Fruit fly (Drosophila melanogaster) whole organism, prepupa: Measurements from ENCODE around the gene IntS9.

Source experiments
- Blimp-1 ChIP-seq: fragments of 200-800 bp; sonication (Bioruptor generic); optimal IDR thresholded peaks from 3 replicates; lab custom pipeline; 2017; ENCODE audit warnings: missing biosample characterization, missing genetic modification characterization, mild to moderate bottlenecking, moderate library complexity, missing genetic modification reagents
- CG10669 ChIP-seq: fragments of 200-800 bp; sonication (Bioruptor generic); optimal IDR thresholded peaks from 3 replicates; lab custom pipeline; 2018; ENCODE audit warnings: missing biosample characterization, mild to moderate bottlenecking, missing genetic modification characterization, moderate library complexity
- CG11294 ChIP-seq: fragments of 200-800 bp; sonication (Bioruptor generic); IDR thresholded peaks from 2 replicates; pipeline ENCODE4 v1.3.6; 2022; ENCODE audit warnings: missing biosample characterization, missing genetic modification characterization
- CG11762 ChIP-seq: fragments of 200-800 bp; sonication (Bioruptor generic); optimal IDR thresholded peaks from 3 replicates; lab custom pipeline; 2016; ENCODE audit warnings: missing biosample characterization, missing genetic modification characterization; ENCODE audit not compliant: insufficient read depth
- CG15336 ChIP-seq: fragments of 200-800 bp; sonication (Bioruptor generic); IDR thresholded peaks from 2 replicates; pipeline ENCODE4 v1.3.6; 2022; ENCODE audit warnings: missing biosample characterization, missing genetic modification characterization
- CG1621 ChIP-seq: fragments of 200-800 bp; sonication (Bioruptor generic); optimal IDR thresholded peaks from 3 replicates; lab custom pipeline; 2018; ENCODE audit warnings: missing biosample characterization, mild to moderate bottlenecking, missing genetic modification characterization
- CG3032 ChIP-seq: fragments of 200-800 bp; optimal IDR thresholded peaks from 2 replicates; lab custom pipeline; 2019; ENCODE audit warnings: missing biosample characterization, mild to moderate bottlenecking, missing genetic modification characterization, moderate library complexity
- CG31627 ChIP-seq: fragments of 200-800 bp; sonication (Bioruptor generic); optimal IDR thresholded peaks from 3 replicates; lab custom pipeline; 2016; ENCODE audit warnings: missing biosample characterization, missing genetic modification characterization
- CG32006 ChIP-seq: fragments of 200-800 bp; sonication (Bioruptor generic); optimal IDR thresholded peaks from 3 replicates; lab custom pipeline; 2017; ENCODE audit warnings: missing biosample characterization, mild to moderate bottlenecking, missing genetic modification characterization
- CG34406 ChIP-seq: fragments of 200-800 bp; sonication (Bioruptor generic); optimal IDR thresholded peaks from 3 replicates; lab custom pipeline; 2016; ENCODE audit warnings: missing biosample characterization, missing genetic modification characterization
- CG3919 ChIP-seq: fragments of 200-800 bp; sonication (Bioruptor generic); optimal IDR thresholded peaks from 3 replicates; lab custom pipeline; 2016; ENCODE audit warnings: missing biosample characterization, missing genetic modification characterization
- CG6163 ChIP-seq: fragments of 200-800 bp; sonication (Bioruptor generic); IDR thresholded peaks from 3 replicates; pipeline ENCODE4 v1.3.6; 2022; ENCODE audit warnings: missing biosample characterization, missing genetic modification characterization
- CG6276 ChIP-seq: fragments of 200-800 bp; sonication (Bioruptor generic); optimal IDR thresholded peaks from 2 replicates; lab custom pipeline; 2017; ENCODE audit warnings: missing biosample characterization, mild to moderate bottlenecking, missing genetic modification characterization
- CG6792 ChIP-seq: fragments of 200-800 bp; sonication (Bioruptor generic); optimal IDR thresholded peaks from 3 replicates; lab custom pipeline; 2016; ENCODE audit warnings: missing biosample characterization, missing genetic modification characterization
- CG6808 ChIP-seq: fragments of 200-800 bp; sonication (Bioruptor generic); optimal IDR thresholded peaks from 3 replicates; lab custom pipeline; 2017; ENCODE audit warnings: missing biosample characterization, missing genetic modification characterization, mild to moderate bottlenecking, moderate library complexity, missing genetic modification reagents
- CG6854 ChIP-seq: fragments of 200-800 bp; sonication (Bioruptor generic); optimal IDR thresholded peaks from 2 replicates; lab custom pipeline; 2017; ENCODE audit warnings: missing biosample characterization, mild to moderate bottlenecking, missing genetic modification characterization
- CG7368 ChIP-seq: fragments of 200-800 bp; sonication (Bioruptor generic); optimal IDR thresholded peaks from 3 replicates; lab custom pipeline; 2016; ENCODE audit warnings: missing biosample characterization, missing genetic modification characterization
- CG8119 ChIP-seq: fragments of 200-800 bp; sonication (Bioruptor generic); IDR thresholded peaks from 3 replicates; pipeline ENCODE4 v1.3.6; 2022; ENCODE audit warnings: missing biosample characterization, missing genetic modification characterization
- CG8319 ChIP-seq: fragments of 200-800 bp; sonication (Bioruptor generic); optimal IDR thresholded peaks from 3 replicates; lab custom pipeline; 2016; ENCODE audit warnings: missing biosample characterization, missing genetic modification characterization
- CG8632 ChIP-seq: fragments of 200-800 bp; sonication (Bioruptor generic); optimal IDR thresholded peaks from 3 replicates; lab custom pipeline; 2016; ENCODE audit warnings: missing biosample characterization, missing genetic modification characterization
- CG9139 ChIP-seq: fragments of 200-800 bp; sonication (Bioruptor generic); optimal IDR thresholded peaks from 3 replicates; lab custom pipeline; 2017; ENCODE audit warnings: missing biosample characterization, mild to moderate bottlenecking, missing genetic modification characterization
- Eip75B ChIP-seq: fragments of 200-800 bp; sonication (Bioruptor generic); optimal IDR thresholded peaks from 3 replicates; lab custom pipeline; 2016; ENCODE audit warnings: missing biosample characterization, missing genetic modification characterization
- Eip78C ChIP-seq: fragments of 200-800 bp; sonication (Bioruptor generic); peaks from one replicate; lab custom pipeline; 2016; ENCODE audit warnings: missing biosample characterization, missing genetic modification characterization
- Eip93F ChIP-seq: fragments of 200-800 bp; sonication (Bioruptor generic); optimal IDR thresholded peaks from 2 replicates; lab custom pipeline; 2016; ENCODE audit warnings: missing biosample characterization, mild to moderate bottlenecking, missing genetic modification characterization
- Gug ChIP-seq: fragments of 200-800 bp; sonication (Bioruptor generic); IDR thresholded peaks from 2 replicates; pipeline ENCODE4 v1.3.6; 2022; ENCODE audit warnings: missing biosample characterization, missing genetic modification characterization
- Hr38 ChIP-seq: sonication (Bioruptor generic); optimal IDR thresholded peaks from 2 replicates; lab custom pipeline; 2016; ENCODE audit warnings: missing biosample characterization, missing genetic modification characterization
- Hr39 ChIP-seq: fragments of 200-800 bp; sonication (Bioruptor generic); optimal IDR thresholded peaks from 2 replicates; lab custom pipeline; 2016; ENCODE audit warnings: missing biosample characterization, missing genetic modification characterization
- Hr4 ChIP-seq: fragments of 200-800 bp; sonication (Bioruptor generic); optimal IDR thresholded peaks from 3 replicates; lab custom pipeline; 2016; ENCODE audit warnings: missing biosample characterization, missing genetic modification characterization
- Met ChIP-seq: fragments of 200-800 bp; sonication (Bioruptor generic); optimal IDR thresholded peaks from 3 replicates; lab custom pipeline; 2016; ENCODE audit warnings: missing biosample characterization, missing genetic modification characterization
- Sox102F ChIP-seq: fragments of 200-800 bp; sonication (Bioruptor generic); optimal IDR thresholded peaks from 2 replicates; lab custom pipeline; 2016; ENCODE audit warnings: missing biosample characterization, mild to moderate bottlenecking, missing genetic modification characterization
- Sox14 ChIP-seq: fragments of 200-800 bp; sonication (Bioruptor generic); optimal IDR thresholded peaks from 3 replicates; lab custom pipeline; 2016; ENCODE audit warnings: missing biosample characterization, missing genetic modification characterization
- achi ChIP-seq: fragments of 200-800 bp; sonication (Bioruptor generic); optimal IDR thresholded peaks from 3 replicates; lab custom pipeline; 2016; ENCODE audit warnings: missing biosample characterization, missing genetic modification characterization
- dac ChIP-seq: fragments of 200-800 bp; sonication (Bioruptor generic); optimal IDR thresholded peaks from 2 replicates; lab custom pipeline; 2017; ENCODE audit warnings: missing biosample characterization, mild to moderate bottlenecking, missing genetic modification characterization
- dsx ChIP-seq: fragments of 200-800 bp; optimal IDR thresholded peaks from 3 replicates; lab custom pipeline; 2019; ENCODE audit warnings: missing biosample characterization, mild to moderate bottlenecking, missing genetic modification characterization, moderate library complexity; ENCODE audit not compliant: poor library complexity, severe bottlenecking
- esn ChIP-seq: fragments of 200-800 bp; sonication (Bioruptor generic); optimal IDR thresholded peaks from 2 replicates; lab custom pipeline; 2016; ENCODE audit warnings: missing biosample characterization, mild to moderate bottlenecking, missing genetic modification characterization, moderate library complexity
- fd59A ChIP-seq: fragments of 200-800 bp; sonication (Bioruptor generic); optimal IDR thresholded peaks from 2 replicates; lab custom pipeline; 2017; ENCODE audit warnings: missing biosample characterization, mild to moderate bottlenecking, missing genetic modification characterization, missing genetic modification reagents
- fd85E ChIP-seq: fragments of 200-800 bp; sonication (Bioruptor generic); optimal IDR thresholded peaks from 3 replicates; lab custom pipeline; 2016; ENCODE audit warnings: missing biosample characterization, missing genetic modification characterization
- pdm3 ChIP-seq: fragments of 200-800 bp; sonication (Bioruptor generic); optimal IDR thresholded peaks from 3 replicates; lab custom pipeline; 2016; ENCODE audit warnings: missing biosample characterization, missing genetic modification characterization
- salr ChIP-seq, 2 experiments: fragments of 200-800 bp; sonication (Bioruptor generic); optimal IDR thresholded peaks; 3 replicates each; lab custom pipeline; 2016 to 2018; ENCODE audit warnings: missing biosample characterization in 2 of 2, missing genetic modification characterization in 2 of 2, mild to moderate bottlenecking in 1 of 2
- spab ChIP-seq: fragments of 200-800 bp; sonication (Bioruptor generic); optimal IDR thresholded peaks from 2 replicates; lab custom pipeline; 2017; ENCODE audit warnings: missing biosample characterization, mild to moderate bottlenecking, missing genetic modification characterization, missing genetic modification reagents
- ss ChIP-seq, 2 experiments: fragments of 200-800 bp; sonication (Bioruptor generic); optimal IDR thresholded peaks; 2 replicates in 1 of 2; 3 replicates in 1 of 2; lab custom pipeline; 2017 to 2018; ENCODE audit warnings: mild to moderate bottlenecking in 2 of 2, missing biosample characterization in 2 of 2, missing genetic modification characterization in 2 of 2, moderate library complexity in 1 of 2
- svp ChIP-seq: fragments of 200-800 bp; sonication (Bioruptor generic); peaks from one replicate; lab custom pipeline; 2016; ENCODE audit warnings: missing biosample characterization, missing genetic modification characterization
- topi ChIP-seq: fragments of 200-800 bp; sonication (Bioruptor generic); optimal IDR thresholded peaks from 3 replicates; lab custom pipeline; 2016; ENCODE audit warnings: missing biosample characterization, missing genetic modification characterization
- vri ChIP-seq: fragments of 200-800 bp; sonication (Bioruptor generic); optimal IDR thresholded peaks from 3 replicates; lab custom pipeline; 2016; ENCODE audit warnings: missing biosample characterization, mild to moderate bottlenecking, missing genetic modification characterization

IntS9 gene

dm6 chr3L:16128481-16128972 is 23.1 kb upstream of the IntS9 start, which contains the start of gene Pgm1 (continued):
- TF ChIP-seq ss (GFP tag; optimal IDR thresholded peaks at IDR 0.05; lab: Kevin White, UChicago) (no peak), topi (GFP tag; lab: Kevin White, UChicago) (peak; percentile 95), CG3919 (peak; percentile 95), dac (GFP tag; lab: Kevin White, UChicago) (no peak), esn (GFP tag; lab: Kevin White, UChicago) (peak; percentile 96), Hr4 (GFP tag; lab: Kevin White, UChicago) (peak; percentile 94), svp (peak; percentile 99), Sox102F (GFP tag; lab: Kevin White, UChicago) (peak; percentile 97), Eip78C (GFP tag; lab: Kevin White, UChicago) (peak; percentile 97), CG34406 (GFP tag; lab: Kevin White, UChicago) (peak; percentile 87), CG8632 (peak; percentile 89), CG11294 (peak; percentile 66; the same call in 1 of the 2 replicates), CG8319 (peak; percentile 86), Hr39 (GFP tag; lab: Kevin White, UChicago) (peak; percentile 94)

dm6 chr3L:16121791-16122190 is 16.4 kb upstream of the IntS9 start, which contains the start of gene Strump:
Strump (plus strand) TSS chr3L:16122002.
- TF ChIP-seq CG1621 (no peak), Hr38 (GFP tag; lab: Kevin White, UChicago) (no peak), CG3032 (no peak), dsx (no peak), CG6792 (GFP tag; lab: Kevin White, UChicago) (no peak), CG10669 (no peak), spab (no peak), CG9139 (no peak), fd59A (GFP tag; lab: Kevin White, UChicago) (no peak), CG6163 (GFP tag; lab: Robert Waterston, UW) (no peak), fd85E (GFP tag; lab: Kevin White, UChicago) (no peak), CG32006 (no peak)

- TF ChIP-seq CG6276 (GFP tag; lab: Kevin White, UChicago) (no peak), CG10669 (no peak), Gug (GFP tag; lab: Robert Waterston, UW) (peak; percentile 77), Eip93F (GFP tag; lab: Kevin White, UChicago) (peak; percentile 92), topi (GFP tag; lab: Kevin White, UChicago) (peak; percentile 91), achi (GFP tag; lab: Kevin White, UChicago) (no peak), vri (no peak), Hr38 (GFP tag; lab: Kevin White, UChicago) (no peak), Eip78C (GFP tag; lab: Kevin White, UChicago) (peak; percentile 97), CG6854 (GFP tag; lab: Kevin White, UChicago) (peak; percentile 65), esn (GFP tag; lab: Kevin White, UChicago) (peak; percentile 92), Sox14 (GFP tag; lab: Kevin White, UChicago) (peak; percentile 92), CG6163 (GFP tag; lab: Robert Waterston, UW) (no peak; the same call in 1 of the 3 replicates), salr (GFP tag; optimal IDR thresholded peaks at IDR 0.05; lab: Kevin White, UChicago) (no peak), CG31627 (peak; percentile 92), Eip75B (no peak), Blimp-1 (GFP tag; lab: Kevin White, UChicago) (peak; percentile 68), CG3919 (peak; percentile 86), CG11762 (GFP tag; lab: Kevin White, UChicago) (no peak), CG7368 (peak; percentile 85), CG8632 (peak; percentile 80), CG11294 (peak; percentile 62; the same call in 1 of the 2 replicates), CG1621 (no peak), CG6792 (GFP tag; lab: Kevin White, UChicago) (peak; percentile 84), CG3032 (peak; percentile 80), CG8119 (GFP tag; lab: Robert Waterston, UW) (no peak; the same call in 1 of the 3 replicates), Hr39 (GFP tag; lab: Kevin White, UChicago) (no peak), Hr4 (GFP tag; lab: Kevin White, UChicago) (peak; percentile 88), CG6808 (GFP tag; lab: Kevin White, UChicago) (no peak), CG32006 (no peak), spab (no peak), pdm3 (GFP tag; lab: Kevin White, UChicago) (no peak), CG15336 (GFP tag; lab: Robert Waterston, UW) (peak; percentile 87), Met (GFP tag; lab: Kevin White, UChicago) (no peak)
Observed at dm6 chr3L:16113607-16114337, 8.3 kb upstream of the IntS9 start.
